Fruit fly (Drosophila melanogaster): ENCODE data around the gene RIOK1.

The RIOK1 gene

dm6 chr3L:11680298-11680697 lies 32.0 kb upstream of the RIOK1 start, which contains the start of gene CG32085 (continued):
- no peak for TF ChIP-seq CG17568 (GFP tag; optimal IDR thresholded peaks at IDR 0.05)
- TF ChIP-seq ken (GFP tag; IDR thresholded peaks at IDR 0.05) = peak; percentile 48; the same call in 1 of the 3 replicates
- TF ChIP-seq chn (GFP tag; optimal IDR thresholded peaks at IDR 0.05) = peak; percentile 18
- TF ChIP-seq knrl (GFP tag; IDR thresholded peaks at IDR 0.05; ENCODE audit: partially characterized antibody) = no peak
- peak; percentile 15 for TF ChIP-seq CG12942 (GFP tag; optimal IDR thresholded peaks at IDR 0.05)
- no peak for TF ChIP-seq CG31388 (GFP tag; optimal IDR thresholded peaks at IDR 0.05)
- no peak for TF ChIP-seq trh (GFP tag; optimal IDR thresholded peaks at IDR 0.05)
- TF ChIP-seq sd (tag; optimal IDR thresholded peaks at IDR 0.05) = peak; percentile 9
- TF ChIP-seq CG9817 (tag; optimal IDR thresholded peaks at IDR 0.05) = peak; percentile 32
- peak; percentile 61 for TF ChIP-seq CG8944 (GFP tag; optimal IDR thresholded peaks at IDR 0.05)
- TF ChIP-seq CG8388 (GFP tag; optimal IDR thresholded peaks at IDR 0.05) = no peak
- TF ChIP-seq CG2875 (GFP tag; optimal IDR thresholded peaks at IDR 0.05) = no peak
- TF ChIP-seq shn (GFP tag; optimal IDR thresholded peaks at IDR 0.05) = peak; percentile 42
- peak; percentile 82 for TF ChIP-seq dysf (GFP tag; IDR thresholded peaks at IDR 0.05)
- TF ChIP-seq Tbp (GFP tag; optimal IDR thresholded peaks at IDR 0.05) = no peak
- TF ChIP-seq row (GFP tag; IDR thresholded peaks at IDR 0.05) = peak; percentile 74
- TF ChIP-seq ash1 (GFP tag; optimal IDR thresholded peaks at IDR 0.05) = no peak
- TF ChIP-seq CG12744 (GFP tag; optimal IDR thresholded peaks at IDR 0.05) = no peak
- peak; percentile 54 for TF ChIP-seq CG17359 (tag; optimal IDR thresholded peaks at IDR 0.05)
- no peak for TF ChIP-seq hb (GFP tag; IDR thresholded peaks at IDR 0.05; ENCODE audit: partially characterized antibody)
- no peak for TF ChIP-seq Nf-YA (GFP tag; IDR thresholded peaks at IDR 0.05)
- no peak for TF ChIP-seq kah (GFP tag; optimal IDR thresholded peaks at IDR 0.05)
- peak; percentile 28 for TF ChIP-seq CG9876 (GFP tag; optimal IDR thresholded peaks at IDR 0.05)
- peak; percentile 80 for TF ChIP-seq sob (GFP tag; IDR thresholded peaks at IDR 0.05)
- TF ChIP-seq Deaf1 (tag; optimal IDR thresholded peaks at IDR 0.05) = peak; percentile 62
- peak; percentile 54; the same call in 1 of the 2 replicates for TF ChIP-seq CG4730 (GFP tag; IDR thresholded peaks at IDR 0.05)
- TF ChIP-seq Six4 (GFP tag; optimal IDR thresholded peaks at IDR 0.05) = peak; percentile 25
- TF ChIP-seq CG14710 (tag; optimal IDR thresholded peaks at IDR 0.05) = no peak
- TF ChIP-seq C15 (GFP tag; IDR thresholded peaks at IDR 0.05) = 0 out of 3 replicates have a peak, but pooled peaks have one; percentile 37
- peak; percentile 30; the same call in 1 of the 2 replicates for TF ChIP-seq Taf1 (GFP tag; IDR thresholded peaks at IDR 0.05)
- peak; percentile 44 for TF ChIP-seq CG6683 (GFP tag; optimal IDR thresholded peaks at IDR 0.05)
- TF ChIP-seq lab (GFP tag; optimal IDR thresholded peaks at IDR 0.05) = peak; percentile 90
- no peak for TF ChIP-seq tap (tag; optimal IDR thresholded peaks at IDR 0.05)
- TF ChIP-seq CG7556 (GFP tag; optimal IDR thresholded peaks at IDR 0.05) = peak; percentile 56
- TF ChIP-seq dpn (GFP tag; optimal IDR thresholded peaks at IDR 0.05) = peak; percentile 57 to 74
- TF ChIP-seq CG12769 (tag; optimal IDR thresholded peaks at IDR 0.05) = peak; percentile 83
- peak; percentile 38; the same call in 1 of the 3 replicates for TF ChIP-seq ase (GFP tag; IDR thresholded peaks at IDR 0.05)
- TF ChIP-seq CG1529 (GFP tag; optimal IDR thresholded peaks at IDR 0.05) = no peak
- no peak for TF ChIP-seq Lhr (GFP tag; optimal IDR thresholded peaks at IDR 0.05)
- TF ChIP-seq mirr (GFP tag; optimal IDR thresholded peaks at IDR 0.05) = peak; percentile 10
- peak; percentile 1 for TF ChIP-seq slp2 (GFP tag; optimal IDR thresholded peaks at IDR 0.05)
- peak; percentile 24; the same call in 1 of the 2 replicates for TF ChIP-seq CG31441 (GFP tag; IDR thresholded peaks at IDR 0.05)
- peak; percentile 41 for TF ChIP-seq Dip3 (GFP tag; optimal IDR thresholded peaks at IDR 0.05)
- no peak for TF ChIP-seq gsb-n (tag; optimal IDR thresholded peaks at IDR 0.05)
- TF ChIP-seq az2 (GFP tag; optimal IDR thresholded peaks at IDR 0.05) = peak; percentile 56
- TF ChIP-seq ftz-f1 (GFP tag; optimal IDR thresholded peaks at IDR 0.05) = peak; percentile 44
- TF ChIP-seq CG9609 (GFP tag; optimal IDR thresholded peaks at IDR 0.05) = peak; percentile 44
- TF ChIP-seq CG18764 (GFP tag; optimal IDR thresholded peaks at IDR 0.05) = peak; percentile 33
- TF ChIP-seq Hand (GFP tag; optimal IDR thresholded peaks at IDR 0.05) = peak; percentile 62
- no peak for TF ChIP-seq hkb (optimal IDR thresholded peaks at IDR 0.05)
- TF ChIP-seq hkb (GFP tag; IDR thresholded peaks at IDR 0.05) = peak; percentile 58
- TF ChIP-seq Mrtf (GFP tag; IDR thresholded peaks at IDR 0.05) = peak; percentile 79
